Worm (Caenorhabditis elegans) whole organism, L3 larva: ENCODE measurements around the gene nmur-1.

Experiments
- R02D3.7 ChIP-seq: fragments of 150-350 bp; optimal IDR thresholded peaks from 2 replicates; lab custom pipeline; 2014; ENCODE audit warnings: missing biosample characterization, missing genetic modification characterization
- ZK546.5 ChIP-seq: sonication (generic microtip); optimal IDR thresholded peaks from 2 replicates; lab custom pipeline; 2017; ENCODE audit warnings: missing biosample characterization, missing genetic modification characterization
- aly-2 ChIP-seq: fragments of 150-350 bp; optimal IDR thresholded peaks from 2 replicates; lab custom pipeline; 2014; ENCODE audit warnings: missing biosample characterization, missing genetic modification characterization
- ceh-82 ChIP-seq: fragments of 150-350 bp; optimal IDR thresholded peaks from 2 replicates; lab custom pipeline; 2014; ENCODE audit warnings: missing biosample characterization, missing genetic modification characterization
- ceh-9 ChIP-seq: sonication (generic microtip); optimal IDR thresholded peaks from 2 replicates; lab custom pipeline; 2018; ENCODE audit warnings: missing biosample characterization, missing genetic modification characterization
- elt-1 ChIP-seq: fragments of 150-350 bp; optimal IDR thresholded peaks from 2 replicates; lab custom pipeline; 2014; ENCODE audit warnings: missing biosample characterization, missing genetic modification characterization
- elt-2 ChIP-seq: sonication (generic microtip); optimal IDR thresholded peaks from 2 replicates; lab custom pipeline; 2016; ENCODE audit warnings: missing genetic modification reagents, mild to moderate bottlenecking, missing genetic modification characterization, missing compliant biosample characterization
- elt-3 ChIP-seq, 3 experiments: fragments of 150-350 bp in 1 of 3; sonication (generic microtip) in 2 of 3; optimal IDR thresholded peaks; 2 replicates in 2 of 3; 4 replicates in 1 of 3; lab custom pipeline; 2014 to 2017; ENCODE audit warnings: missing biosample characterization in 3 of 3, missing genetic modification characterization in 3 of 3
- eor-1 ChIP-seq, 2 experiments: fragments of 150-350 bp; optimal IDR thresholded peaks; 2 replicates each; lab custom pipeline; 2014 to 2018; ENCODE audit warnings: missing biosample characterization in 2 of 2, missing genetic modification characterization in 2 of 2
- jun-1 ChIP-seq: fragments of 150-350 bp; optimal IDR thresholded peaks from 2 replicates; lab custom pipeline; 2014; ENCODE audit warnings: missing biosample characterization, missing genetic modification reagents, missing genetic modification characterization
- lin-15B ChIP-seq: fragments of 150-350 bp; optimal IDR thresholded peaks from 2 replicates; lab custom pipeline; 2014; ENCODE audit warnings: missing biosample characterization, missing genetic modification characterization
- mml-1 ChIP-seq: fragments of 150-350 bp; sonication (generic microtip); optimal IDR thresholded peaks from 3 replicates; lab custom pipeline; 2014; ENCODE audit warnings: missing biosample characterization, missing genetic modification characterization
- nfya-1 ChIP-seq: sonication (generic microtip); optimal IDR thresholded peaks from 2 replicates; lab custom pipeline; 2017; ENCODE audit warnings: missing genetic modification characterization, mild to moderate bottlenecking, missing compliant biosample characterization, antibody characterized with exemption, moderate library complexity; ENCODE audit not compliant: insufficient read depth
- nhr-23 ChIP-seq: fragments of 150-350 bp; optimal IDR thresholded peaks from 2 replicates; lab custom pipeline; 2014; ENCODE audit warnings: missing biosample characterization, missing genetic modification reagents, missing genetic modification characterization
- nhr-25 ChIP-seq: sonication (generic microtip); optimal IDR thresholded peaks from 2 replicates; lab custom pipeline; 2017; ENCODE audit warnings: missing biosample characterization, missing genetic modification characterization
- nhr-28 ChIP-seq: fragments of 150-350 bp; optimal IDR thresholded peaks from 2 replicates; lab custom pipeline; 2014; ENCODE audit warnings: missing biosample characterization, missing genetic modification characterization
- nhr-76 ChIP-seq: fragments of 150-350 bp; sonication (generic microtip); optimal IDR thresholded peaks from 5 replicates; lab custom pipeline; 2014; ENCODE audit warnings: missing biosample characterization, missing genetic modification characterization
- nhr-77 ChIP-seq: fragments of 150-350 bp; optimal IDR thresholded peaks from 2 replicates; lab custom pipeline; 2014; ENCODE audit warnings: missing biosample characterization, missing genetic modification characterization
- pqm-1 ChIP-seq: fragments of 150-350 bp; optimal IDR thresholded peaks from 2 replicates; lab custom pipeline; 2017; ENCODE audit warnings: missing biosample characterization, missing genetic modification characterization, inconsistent platforms
- sea-2 ChIP-seq: fragments of 150-350 bp; sonication (generic microtip); optimal IDR thresholded peaks from 4 replicates; lab custom pipeline; 2014; ENCODE audit warnings: missing biosample characterization, missing genetic modification reagents, missing genetic modification characterization
- snpc-4 ChIP-seq: fragments of 150-350 bp; optimal IDR thresholded peaks from 2 replicates; lab custom pipeline; 2014; ENCODE audit warnings: missing biosample characterization, missing genetic modification characterization
- unc-39 ChIP-seq: sonication (generic microtip); optimal IDR thresholded peaks from 4 replicates; lab custom pipeline; 2017; ENCODE audit warnings: missing biosample characterization, missing genetic modification characterization
- unc-62 ChIP-seq: fragments of 150-350 bp; sonication (generic microtip); optimal IDR thresholded peaks from 4 replicates; lab custom pipeline; 2014; ENCODE audit warnings: missing biosample characterization, missing genetic modification reagents, missing genetic modification characterization
- ztf-11 ChIP-seq: fragments of 150-350 bp; optimal IDR thresholded peaks from 2 replicates; lab custom pipeline; 2014; ENCODE audit warnings: missing biosample characterization, missing genetic modification characterization
- ztf-4 ChIP-seq: fragments of 150-350 bp; optimal IDR thresholded peaks from 2 replicates; lab custom pipeline; 2014; ENCODE audit warnings: missing biosample characterization, missing genetic modification characterization

The nmur-1 gene

ce11 chrX:9025484-9025883, 44.7 kb downstream of the nmur-1 start:
- TF ChIP-seq unc-62 (GFP tag; lab: Kevin White, UChicago), result no peak

- TF ChIP-seq lin-15B (tag; lab: Kevin White, UChicago) (no peak), pqm-1 (tag; lab: Kevin White, UChicago) (no peak), elt-3 (tag; optimal IDR thresholded peaks at IDR 0.05; lab: Kevin White, UChicago) (no peak), jun-1 (tag; lab: Kevin White, UChicago) (no peak), ztf-4 (no peak), nhr-77 (tag; lab: Kevin White, UChicago) (no peak), snpc-4 (tag; lab: Kevin White, UChicago) (no peak), ceh-82 (tag; lab: Kevin White, UChicago) (no peak), mml-1 (tag; lab: Kevin White, UChicago) (no peak), nhr-25 (no peak), ztf-11 (tag; lab: Kevin White, UChicago) (no peak), aly-2 (tag; lab: Kevin White, UChicago) (no peak), nhr-76 (tag; lab: Kevin White, UChicago) (no peak), nhr-28 (no peak), ZK546.5 (tag; lab: Kevin White, UChicago) (no peak)
Measured at ce11 chrX:9027304-9027703, 46.5 kb downstream of the nmur-1 start, which contains the start of gene T25B6.3. Gene T25B6.3 (plus strand): TSS chrX:9027604.

- TF ChIP-seq R02D3.7 (tag; lab: Kevin White, UChicago) (no peak), nhr-25 (peak; percentile 73), nfya-1 (no peak), unc-39 (tag; lab: Kevin White, UChicago) (no peak), ceh-9 (no peak), nhr-23 (tag; lab: Kevin White, UChicago) (peak; percentile 38), elt-1 (tag; lab: Kevin White, UChicago) (no peak), elt-2 (tag; lab: Kevin White, UChicago) (no peak)
Measured at ce11 chrX:9028909-9029520, 48.2 kb downstream of the nmur-1 start, which contains the start of gene snf-12. Gene snf-12 (plus strand): TSS chrX:9029470.

DNA sequence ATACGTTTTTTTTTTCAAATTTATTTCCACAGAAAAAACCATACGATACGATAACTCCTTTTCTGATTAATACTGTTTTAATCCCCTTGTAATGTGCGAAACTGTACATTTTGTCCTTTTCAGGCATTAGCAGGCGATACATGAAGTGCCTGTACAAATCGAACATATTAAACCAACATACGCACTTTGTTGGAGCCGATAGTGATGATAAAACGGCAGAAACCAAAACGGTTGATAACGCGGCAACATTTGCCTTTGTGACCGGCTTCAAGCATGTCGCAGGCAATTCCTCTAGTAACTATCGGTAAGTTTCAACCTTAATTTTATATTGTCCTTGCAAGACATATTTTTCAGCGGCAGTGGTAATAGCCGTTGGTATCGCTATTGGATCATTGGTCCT, 53.5 kb downstream of the nmur-1 start, which contains the start of gene nep-22:
Gene nep-22 (plus strand): TSS at position 245 of the 400 bp plus-strand sequence.
- TF ChIP-seq sea-2, result no peak
- TF ChIP-seq elt-2 (tag; lab: Kevin White, UChicago), result peak; percentile 80
- no peak for TF ChIP-seq eor-1 (tag; optimal IDR thresholded peaks at IDR 0.05; lab: Kevin White, UChicago)
- no peak for TF ChIP-seq ztf-4
- peak; percentile 40 for TF ChIP-seq pqm-1 (tag; lab: Kevin White, UChicago)
- no peak for TF ChIP-seq ceh-82 (tag; lab: Kevin White, UChicago)
